Fruit fly (Drosophila melanogaster): ENCODE measurements around the gene Arp8.

- TF ChIP-seq dsx (GFP tag; optimal IDR thresholded peaks at IDR 0.05; ENCODE audit: poor library complexity, severe bottlenecking) (no peak), Ets21C (GFP tag; optimal IDR thresholded peaks at IDR 0.05) (no peak), topi (GFP tag; optimal IDR thresholded peaks at IDR 0.05) (no peak), salr (GFP tag; optimal IDR thresholded peaks at IDR 0.05) (no peak), net (GFP tag; optimal IDR thresholded peaks at IDR 0.05) (no peak), CG9139 (GFP tag; optimal IDR thresholded peaks at IDR 0.05) (no peak), Ets96B (tag; optimal IDR thresholded peaks at IDR 0.05) (no peak), CG34406 (GFP tag; optimal IDR thresholded peaks at IDR 0.05) (no peak), CG10631 (GFP tag; optimal IDR thresholded peaks at IDR 0.05) (no peak), spab (GFP tag; optimal IDR thresholded peaks at IDR 0.05) (no peak), CG31627 (GFP tag; optimal IDR thresholded peaks at IDR 0.05) (no peak), fd59A (GFP tag; optimal IDR thresholded peaks at IDR 0.05) (no peak), eg (GFP tag; IDR thresholded peaks at IDR 0.05) (no peak), Hr4 (GFP tag; optimal IDR thresholded peaks at IDR 0.05) (no peak)
Observed at dm6 chrX:17850179-17850578, 10.4 kb downstream of the Arp8 start, which contains the start of the genes CG15814 and Spt7.

All from whole organism, prepupa.